Fruit fly (Drosophila melanogaster) whole organism, embryonic: ENCODE measurements around the gene Cpsf5.

Experiments used
- Antp ChIP-seq: fragments of 200-800 bp; sonication (Bioruptor generic); optimal IDR thresholded peaks from 3 replicates; lab custom pipeline; 2016; ENCODE audit warnings: missing biosample characterization, missing genetic modification characterization
- Asciz ChIP-seq: fragments of 200-800 bp; sonication (Bioruptor generic); optimal IDR thresholded peaks from 2 replicates; lab custom pipeline; 2017; ENCODE audit warnings: missing biosample characterization, mild to moderate bottlenecking, missing genetic modification characterization, missing genetic modification reagents
- Atf6 ChIP-seq: fragments of 200-800 bp; sonication (Bioruptor generic); IDR thresholded peaks from 2 replicates; pipeline ENCODE4 v1.3.6; 2022; ENCODE audit warnings: missing biosample characterization, missing genetic modification characterization
- CG10462 ChIP-seq: fragments of 200-800 bp; sonication (Bioruptor generic); optimal IDR thresholded peaks from 2 replicates; lab custom pipeline; 2016; ENCODE audit warnings: missing biosample characterization, missing genetic modification characterization
- CG11085 ChIP-seq: fragments of 200-800 bp; sonication (Bioruptor generic); IDR thresholded peaks from 2 replicates; pipeline ENCODE4 v1.3.6; 2022; ENCODE audit warnings: missing biosample characterization, missing genetic modification characterization
- CG11093 ChIP-seq: fragments of 200-800 bp; sonication (Bioruptor generic); IDR thresholded peaks from 3 replicates; pipeline ENCODE4 v1.3.6; 2022; ENCODE audit warnings: missing biosample characterization, missing genetic modification characterization
- CG13296 ChIP-seq: fragments of 200-800 bp; sonication (Bioruptor generic); optimal IDR thresholded peaks from 3 replicates; lab custom pipeline; 2018; ENCODE audit warnings: missing biosample characterization, mild to moderate bottlenecking, missing genetic modification characterization
- CG13894 ChIP-seq: fragments of 200-800 bp; sonication (Bioruptor generic); optimal IDR thresholded peaks from 3 replicates; lab custom pipeline; 2018; ENCODE audit warnings: missing biosample characterization, mild to moderate bottlenecking, missing genetic modification characterization, moderate library complexity
- CG14860 ChIP-seq: fragments of 200-800 bp; sonication (Bioruptor generic); IDR thresholded peaks from 3 replicates; pipeline ENCODE4 v1.3.6; 2022; ENCODE audit warnings: missing biosample characterization, missing genetic modification characterization; ENCODE audit not compliant: partially characterized antibody
- CG15696 ChIP-seq: fragments of 200-800 bp; sonication (Bioruptor generic); optimal IDR thresholded peaks from 2 replicates; lab custom pipeline; 2019; ENCODE audit warnings: missing biosample characterization, mild to moderate bottlenecking, missing genetic modification characterization, moderate library complexity
- CG1603 ChIP-seq: fragments of 200-800 bp; sonication (Bioruptor generic); optimal IDR thresholded peaks from 2 replicates; lab custom pipeline; 2019; ENCODE audit warnings: missing biosample characterization, mild to moderate bottlenecking, missing genetic modification characterization, moderate library complexity
- CG17186 ChIP-seq: fragments of 200-800 bp; sonication (Bioruptor generic); optimal IDR thresholded peaks from 3 replicates; lab custom pipeline; 2017; ENCODE audit warnings: missing biosample characterization, missing genetic modification reagents, missing genetic modification characterization
- CG17802 ChIP-seq: fragments of 200-800 bp; sonication (Bioruptor generic); optimal IDR thresholded peaks from 2 replicates; lab custom pipeline; 2018; ENCODE audit warnings: missing biosample characterization, mild to moderate bottlenecking, missing genetic modification characterization, moderate library complexity
- CG18262 ChIP-seq: fragments of 200-800 bp; optimal IDR thresholded peaks from 3 replicates; lab custom pipeline; 2019; ENCODE audit warnings: missing biosample characterization, mild to moderate bottlenecking, missing genetic modification characterization, moderate library complexity
- CG18599 ChIP-seq: fragments of 200-800 bp; sonication (Bioruptor generic); optimal IDR thresholded peaks from 3 replicates; lab custom pipeline; 2017; ENCODE audit warnings: missing biosample characterization, missing genetic modification characterization, mild to moderate bottlenecking, moderate library complexity, missing genetic modification reagents
- CG2116 ChIP-seq: fragments of 200-800 bp; sonication (Bioruptor generic); optimal IDR thresholded peaks from 3 replicates; lab custom pipeline; 2018; ENCODE audit warnings: missing biosample characterization, mild to moderate bottlenecking, missing genetic modification characterization
- CG2678 ChIP-seq: fragments of 200-800 bp; sonication (Bioruptor generic); optimal IDR thresholded peaks from 3 replicates; lab custom pipeline; 2019; ENCODE audit warnings: missing biosample characterization, mild to moderate bottlenecking, missing genetic modification characterization, moderate library complexity
- CG2875 ChIP-seq: fragments of 200-800 bp; sonication (Bioruptor generic); optimal IDR thresholded peaks from 2 replicates; lab custom pipeline; 2017; ENCODE audit warnings: missing biosample characterization, mild to moderate bottlenecking, missing genetic modification characterization, missing genetic modification reagents
- CG31388 ChIP-seq: fragments of 200-800 bp; sonication (Bioruptor generic); optimal IDR thresholded peaks from 2 replicates; lab custom pipeline; 2016; ENCODE audit warnings: missing biosample characterization, missing genetic modification characterization
- CG3163 ChIP-seq: fragments of 200-800 bp; sonication (Bioruptor generic); optimal IDR thresholded peaks from 3 replicates; lab custom pipeline; 2016; ENCODE audit warnings: missing biosample characterization, missing genetic modification characterization
- CG33213 ChIP-seq: fragments of 200-800 bp; sonication (Bioruptor generic); optimal IDR thresholded peaks from 3 replicates; lab custom pipeline; 2016; ENCODE audit warnings: missing biosample characterization, missing genetic modification characterization
- CG34224 ChIP-seq: fragments of 200-800 bp; sonication (Bioruptor generic); IDR thresholded peaks from 3 replicates; pipeline ENCODE4 v1.3.6; 2022; ENCODE audit warnings: missing biosample characterization, missing genetic modification characterization; ENCODE audit not compliant: partially characterized antibody
- CG4282 ChIP-seq: fragments of 200-800 bp; sonication (Bioruptor generic); optimal IDR thresholded peaks from 2 replicates; lab custom pipeline; 2016; ENCODE audit warnings: missing biosample characterization, missing genetic modification characterization
- CG4424 ChIP-seq: fragments of 200-800 bp; sonication (Bioruptor generic); optimal IDR thresholded peaks from 3 replicates; lab custom pipeline; 2016; ENCODE audit warnings: missing biosample characterization, missing genetic modification characterization
- CG6689 ChIP-seq: fragments of 200-800 bp; sonication (Bioruptor generic); IDR thresholded peaks from 2 replicates; pipeline ENCODE4 v1.3.6; 2022; ENCODE audit warnings: missing biosample characterization, missing genetic modification characterization
- CG8924 ChIP-seq: fragments of 200-800 bp; optimal IDR thresholded peaks from 3 replicates; lab custom pipeline; 2019; ENCODE audit warnings: missing biosample characterization, mild to moderate bottlenecking, missing genetic modification characterization, moderate library complexity
- Chrac-16 ChIP-seq: fragments of 200-800 bp; sonication (Bioruptor generic); optimal IDR thresholded peaks from 3 replicates; lab custom pipeline; 2016; ENCODE audit warnings: missing biosample characterization, missing genetic modification characterization
- Dek ChIP-seq: fragments of 200-800 bp; sonication (Bioruptor generic); optimal IDR thresholded peaks from 3 replicates; lab custom pipeline; 2019; ENCODE audit warnings: missing biosample characterization, mild to moderate bottlenecking, missing genetic modification characterization, moderate library complexity
- Doc3 ChIP-seq: fragments of 200-800 bp; sonication (Bioruptor generic); IDR thresholded peaks from 3 replicates; pipeline ENCODE4 v1.3.6; 2022; ENCODE audit warnings: missing biosample characterization, missing genetic modification characterization; ENCODE audit not compliant: partially characterized antibody
- Hr39 ChIP-seq: fragments of >200 bp; optimal IDR thresholded peaks from 2 replicates; lab custom pipeline; 2017
- Max ChIP-seq: fragments of 200-800 bp; sonication (Bioruptor generic); optimal IDR thresholded peaks from 2 replicates; lab custom pipeline; 2016; ENCODE audit warnings: missing biosample characterization, mild to moderate bottlenecking, missing genetic modification characterization
- Neu2 ChIP-seq: fragments of 200-800 bp; sonication (Bioruptor generic); optimal IDR thresholded peaks from 3 replicates; lab custom pipeline; 2016; ENCODE audit warnings: missing biosample characterization, missing genetic modification characterization, borderline replicate concordance
- Nf-YB ChIP-seq: fragments of 200-800 bp; sonication (Bioruptor generic); optimal IDR thresholded peaks from 3 replicates; lab custom pipeline; 2019; ENCODE audit warnings: missing biosample characterization, mild to moderate bottlenecking, missing genetic modification characterization, moderate library complexity
- Sry-δ ChIP-seq: fragments of 200-800 bp; sonication (Bioruptor generic); optimal IDR thresholded peaks from 2 replicates; lab custom pipeline; 2016; ENCODE audit warnings: missing biosample characterization, missing genetic modification characterization
- TFAM ChIP-seq: fragments of 200-800 bp; sonication (Bioruptor generic); optimal IDR thresholded peaks from 2 replicates; lab custom pipeline; 2017; ENCODE audit warnings: missing biosample characterization, missing genetic modification characterization, inconsistent platforms
- Trl ChIP-seq, 3 experiments: fragments of >200 bp in 2 of 3; fragments of 200-800 bp in 1 of 3; sonication (Bioruptor generic) in 1 of 3; optimal IDR thresholded peaks; 2 replicates in 1 of 3; 3 replicates in 2 of 3; lab custom pipeline; 2016 to 2017; ENCODE audit warnings: missing biosample characterization in 1 of 3, missing genetic modification characterization in 1 of 3
- chif ChIP-seq, 2 experiments: fragments of 200-800 bp; sonication (Bioruptor generic); optimal IDR thresholded peaks; 3 replicates each; lab custom pipeline; 2016; ENCODE audit warnings: missing biosample characterization in 2 of 2, missing genetic modification characterization in 2 of 2
- grau ChIP-seq: fragments of 200-800 bp; optimal IDR thresholded peaks from 3 replicates; lab custom pipeline; 2019; ENCODE audit warnings: missing biosample characterization, mild to moderate bottlenecking, missing genetic modification characterization, moderate library complexity
- inv ChIP-seq: fragments of 200-800 bp; sonication (Bioruptor generic); IDR thresholded peaks from 2 replicates; pipeline ENCODE4 v1.3.6; 2022; ENCODE audit warnings: missing biosample characterization, missing genetic modification characterization; ENCODE audit not compliant: partially characterized antibody
- jigr1 ChIP-seq: fragments of 200-800 bp; sonication (Bioruptor generic); IDR thresholded peaks from 3 replicates; pipeline ENCODE4 v1.3.6; 2022; ENCODE audit warnings: missing biosample characterization, missing genetic modification characterization
- ranshi ChIP-seq: fragments of 200-800 bp; sonication (Bioruptor generic); IDR thresholded peaks from 2 replicates; pipeline ENCODE4 v1.3.6; 2022; ENCODE audit warnings: missing biosample characterization, missing genetic modification characterization
- repo ChIP-seq: fragments of 200-800 bp; sonication (Bioruptor generic); optimal IDR thresholded peaks from 2 replicates; lab custom pipeline; 2016; ENCODE audit warnings: missing biosample characterization, missing genetic modification characterization
- ro ChIP-seq: fragments of 200-800 bp; sonication (Bioruptor generic); IDR thresholded peaks from 2 replicates; pipeline ENCODE4 v1.3.6; 2022; ENCODE audit warnings: missing biosample characterization, missing genetic modification characterization
- sima ChIP-seq: fragments of 200-800 bp; sonication (Bioruptor generic); optimal IDR thresholded peaks from 2 replicates; lab custom pipeline; 2016; ENCODE audit warnings: missing biosample characterization, missing genetic modification characterization
- slbo ChIP-seq: fragments of 200-800 bp; sonication (Bioruptor generic); IDR thresholded peaks from 2 replicates; pipeline ENCODE4 v1.3.6; 2022; ENCODE audit warnings: missing biosample characterization, missing genetic modification characterization
- sna ChIP-seq: fragments of 200-800 bp; sonication (Bioruptor generic); IDR thresholded peaks from 2 replicates; pipeline ENCODE4 v1.3.6; 2022; ENCODE audit warnings: missing biosample characterization, missing genetic modification characterization; ENCODE audit not compliant: partially characterized antibody
- sob ChIP-seq: fragments of 200-800 bp; sonication (Bioruptor generic); IDR thresholded peaks from 2 replicates; pipeline ENCODE4 v1.3.6; 2022; ENCODE audit warnings: missing biosample characterization, missing genetic modification characterization
- sr ChIP-seq: fragments of 200-800 bp; sonication (Bioruptor generic); IDR thresholded peaks from 3 replicates; pipeline ENCODE4 v1.3.6; 2022; ENCODE audit warnings: missing biosample characterization, missing genetic modification characterization
- unpg ChIP-seq: fragments of 200-800 bp; sonication (Bioruptor generic); optimal IDR thresholded peaks from 3 replicates; lab custom pipeline; 2018; ENCODE audit warnings: missing biosample characterization, mild to moderate bottlenecking, missing genetic modification characterization, moderate library complexity

Gene Cpsf5

dm6 chr3L:9455819-9456388, 45.1 kb downstream of the Cpsf5 start, which contains the start of the genes phol and CG3552 (continued):
- TF ChIP-seq CG2875 (GFP tag; lab: Kevin White, UChicago) (no peak), repo (GFP tag; lab: Kevin White, UChicago) (no peak), CG18262 (tag; lab: Kevin White, UChicago) (peak; percentile 13), jigr1 (no peak), Max (GFP tag; lab: Kevin White, UChicago) (no peak), CG10462 (GFP tag; lab: Kevin White, UChicago) (no peak), CG3163 (GFP tag; lab: Kevin White, UChicago) (no peak), Antp (GFP tag; lab: Kevin White, UChicago) (no peak), sr (GFP tag; lab: Robert Waterston, UW) (no peak), CG18599 (GFP tag; lab: Kevin White, UChicago) (no peak), CG8924 (tag; lab: Kevin White, UChicago) (peak; percentile 51), sna (GFP tag; lab: Robert Waterston, UW) (peak; percentile 66; the same call in 1 of the 2 replicates), Hr39 (lab: Kevin White, UChicago) (no peak), CG4282 (GFP tag; lab: Kevin White, UChicago) (no peak), CG15696 (tag; lab: Kevin White, UChicago) (no peak), Nf-YB (GFP tag; lab: Kevin White, UChicago) (no peak), ranshi (GFP tag; lab: Robert Waterston, UW) (no peak), CG31388 (no peak), CG1603 (tag; lab: Kevin White, UChicago) (peak; percentile 73), inv (GFP tag; lab: Robert Waterston, UW) (peak; percentile 39), Dek (tag; lab: Kevin White, UChicago) (no peak), Neu2 (GFP tag; lab: Kevin White, UChicago) (peak; percentile 17), CG33213 (GFP tag; lab: Kevin White, UChicago) (no peak), CG2678 (tag; lab: Kevin White, UChicago) (peak; percentile 2), sima (no peak), chif (GFP tag; optimal IDR thresholded peaks at IDR 0.05; lab: Kevin White, UChicago) (no peak), CG13296 (GFP tag; lab: Kevin White, UChicago) (peak; percentile 9), CG17186 (GFP tag; lab: Kevin White, UChicago) (peak; percentile 97), Trl (optimal IDR thresholded peaks at IDR 0.05; lab: Kevin White, UChicago) (peak in 1 of 2 experiments; percentile 10), Trl (GFP tag; optimal IDR thresholded peaks at IDR 0.05; lab: Kevin White, UChicago) (no peak), CG6689 (no peak), ro (GFP tag; lab: Robert Waterston, UW) (no peak), Chrac-16 (GFP tag; lab: Kevin White, UChicago) (no peak), CG13894 (tag; lab: Kevin White, UChicago) (peak; percentile 22), TFAM (GFP tag; lab: Kevin White, UChicago) (no peak), unpg (no peak), CG2116 (peak; percentile 98), CG11085 (GFP tag; lab: Robert Waterston, UW) (no peak), Doc3 (0 out of 3 replicates have a peak, but pooled peaks have one; percentile 46), Sry-δ (GFP tag; lab: Kevin White, UChicago) (peak; percentile 62), Atf6 (GFP tag; lab: Robert Waterston, UW) (no peak), CG34224 (GFP tag; lab: Robert Waterston, UW) (0 out of 3 replicates have a peak, but pooled peaks have one; percentile 41), sob (GFP tag; lab: Robert Waterston, UW) (0 out of 2 replicates have a peak, but pooled peaks have one; percentile 6), CG17802 (tag; lab: Kevin White, UChicago) (no peak), CG11093 (no peak), CG14860 (GFP tag; lab: Robert Waterston, UW) (peak; percentile 52; the same call in 2 of the 3 replicates), grau (tag; lab: Kevin White, UChicago) (no peak), slbo (no peak), Asciz (GFP tag; lab: Kevin White, UChicago) (no peak), CG4424 (GFP tag; lab: Kevin White, UChicago) (no peak)
